Fruit fly (Drosophila melanogaster): ENCODE measurements around the gene CG11837.
A peak's percentile ranks its signal among the peaks of the same experiment; 100 is the strongest.

Gene CG11837

dm6 chr3R:29083459-29084457 is 34.5 kb downstream of the CG11837 start (continued):
- TF ChIP-seq wdn (GFP tag; IDR thresholded peaks at IDR 0.05) (no peak), CG10274 (GFP tag; optimal IDR thresholded peaks at IDR 0.05) (no peak), CG1233 (GFP tag; optimal IDR thresholded peaks at IDR 0.05) (no peak), pum (GFP tag; optimal IDR thresholded peaks at IDR 0.05) (no peak), oc (tag; optimal IDR thresholded peaks at IDR 0.05) (peak; percentile 32), CG32772 (GFP tag; IDR thresholded peaks at IDR 0.05) (no peak), CG8359 (GFP tag; optimal IDR thresholded peaks at IDR 0.05; ENCODE audit: borderline replicate concordance) (no peak), CG17361 (GFP tag; IDR thresholded peaks at IDR 0.05) (0 out of 3 replicates have a peak, but pooled peaks have one; percentile 12), CG15696 (tag; optimal IDR thresholded peaks at IDR 0.05) (peak; percentile 6), vnd (GFP tag; IDR thresholded peaks at IDR 0.05; ENCODE audit: partially characterized antibody) (no peak), Nf-YC (tag; optimal IDR thresholded peaks at IDR 0.05) (peak; percentile 12), Hr3 (GFP tag; optimal IDR thresholded peaks at IDR 0.05) (no peak), CG11456 (GFP tag; IDR thresholded peaks at IDR 0.05) (no peak), CG4820 (GFP tag; optimal IDR thresholded peaks at IDR 0.05) (no peak), abd-A (tag; optimal IDR thresholded peaks at IDR 0.05) (no peak), Six4 (GFP tag; optimal IDR thresholded peaks at IDR 0.05) (no peak), Kr (GFP tag; optimal IDR thresholded peaks at IDR 0.05) (no peak), CG30020 (tag; optimal IDR thresholded peaks at IDR 0.05) (no peak), Ptx1 (GFP tag; IDR thresholded peaks at IDR 0.05) (no peak), CG3838 (GFP tag; optimal IDR thresholded peaks at IDR 0.05) (no peak), Sin3A (optimal IDR thresholded peaks at IDR 0.05) (no peak), Trl (optimal IDR thresholded peaks at IDR 0.05) (no peak), Trl (GFP tag; optimal IDR thresholded peaks at IDR 0.05) (no peak), ase (GFP tag; IDR thresholded peaks at IDR 0.05) (no peak), Bteb2 (GFP tag; optimal IDR thresholded peaks at IDR 0.05) (no peak), CG17612 (GFP tag; IDR thresholded peaks at IDR 0.05) (no peak), ssp (GFP tag; IDR thresholded peaks at IDR 0.05) (no peak), PHDP (tag; optimal IDR thresholded peaks at IDR 0.05) (peak; percentile 5), chinmo (GFP tag; IDR thresholded peaks at IDR 0.05; ENCODE audit: partially characterized antibody) (no peak), lilli (GFP tag; optimal IDR thresholded peaks at IDR 0.05) (no peak), mam (GFP tag; optimal IDR thresholded peaks at IDR 0.05) (no peak), pfk (GFP tag; optimal IDR thresholded peaks at IDR 0.05) (peak; percentile 83), CG4360 (GFP tag; IDR thresholded peaks at IDR 0.05) (0 out of 2 replicates have a peak, but pooled peaks have one; percentile 24), CG30431 (GFP tag; optimal IDR thresholded peaks at IDR 0.05) (no peak), CG16779 (GFP tag; IDR thresholded peaks at IDR 0.05) (no peak), dmrt99B (tag; optimal IDR thresholded peaks at IDR 0.05) (peak; percentile 14), shn (GFP tag; optimal IDR thresholded peaks at IDR 0.05) (no peak), CG12104 (GFP tag; optimal IDR thresholded peaks at IDR 0.05) (no peak), Camta (GFP tag; optimal IDR thresholded peaks at IDR 0.05) (peak; percentile 1), Spps (tag; optimal IDR thresholded peaks at IDR 0.05) (no peak), pnt (GFP tag; optimal IDR thresholded peaks at IDR 0.05) (no peak), slp2 (GFP tag; optimal IDR thresholded peaks at IDR 0.05) (no peak), gsb (GFP tag; IDR thresholded peaks at IDR 0.05) (no peak), zf30C (GFP tag; optimal IDR thresholded peaks at IDR 0.05) (no peak), Chrac-16 (GFP tag; optimal IDR thresholded peaks at IDR 0.05) (no peak), CrebB (tag; optimal IDR thresholded peaks at IDR 0.05) (peak; percentile 17), fu2 (GFP tag; optimal IDR thresholded peaks at IDR 0.05) (no peak), Hr39 (optimal IDR thresholded peaks at IDR 0.05) (no peak), CG14050 (GFP tag; IDR thresholded peaks at IDR 0.05) (no peak), ATbp (GFP tag; optimal IDR thresholded peaks at IDR 0.05) (peak; percentile 70), CG16863 (GFP tag; optimal IDR thresholded peaks at IDR 0.05) (no peak)

Data from whole organism, embryonic.